Worm (Caenorhabditis elegans) whole organism, mixed stage, embryonic: ENCODE measurements around the gene cwp-5.

ENCODE experiments used
- M03D4.4 ChIP-seq: sonication (generic microtip); optimal IDR thresholded peaks from 2 replicates; lab custom pipeline; 2017; ENCODE audit warnings: mild to moderate bottlenecking, missing genetic modification characterization, missing compliant biosample characterization
- blmp-1 ChIP-seq: fragments of 150-350 bp; optimal IDR thresholded peaks from 2 replicates; lab custom pipeline; 2014; ENCODE audit warnings: missing biosample characterization, missing genetic modification characterization
- ceh-39 ChIP-seq: fragments of 150-350 bp; optimal IDR thresholded peaks from 2 replicates; lab custom pipeline; 2014; ENCODE audit warnings: missing biosample characterization, missing genetic modification characterization
- ceh-43 ChIP-seq: fragments of 200-800 bp; sonication (Bioruptor generic); optimal IDR thresholded peaks from 2 replicates; lab custom pipeline; 2018; ENCODE audit warnings: mild to moderate bottlenecking, missing genetic modification characterization, moderate library complexity, missing compliant biosample characterization
- ceh-83 ChIP-seq: fragments of 200-800 bp; sonication (Bioruptor generic); optimal IDR thresholded peaks from 2 replicates; lab custom pipeline; 2018; ENCODE audit warnings: mild to moderate bottlenecking, missing genetic modification characterization, missing compliant biosample characterization
- ces-1 ChIP-seq: fragments of 150-350 bp; optimal IDR thresholded peaks from 2 replicates; lab custom pipeline; 2014; ENCODE audit warnings: missing biosample characterization, missing genetic modification reagents, missing genetic modification characterization
- cnd-1 ChIP-seq: fragments of 200-800 bp; sonication (Bioruptor generic); optimal IDR thresholded peaks from 2 replicates; lab custom pipeline; 2018; ENCODE audit warnings: mild to moderate bottlenecking, missing genetic modification characterization, missing compliant biosample characterization
- elt-1 ChIP-seq: sonication (generic microtip); optimal IDR thresholded peaks from 2 replicates; lab custom pipeline; 2017; ENCODE audit warnings: missing genetic modification characterization, mild to moderate bottlenecking, missing compliant biosample characterization, antibody characterized with exemption, moderate library complexity, borderline replicate concordance; ENCODE audit not compliant: insufficient read depth
- elt-3 ChIP-seq: fragments of 150-350 bp; optimal IDR thresholded peaks from 2 replicates; lab custom pipeline; 2014; ENCODE audit warnings: missing biosample characterization, missing genetic modification characterization
- flh-1 ChIP-seq: fragments of 200-800 bp; sonication (Bioruptor generic); optimal IDR thresholded peaks from 2 replicates; lab custom pipeline; 2018; ENCODE audit warnings: mild to moderate bottlenecking, missing genetic modification characterization, moderate library complexity, missing compliant biosample characterization
- ham-2 ChIP-seq: fragments of 200-800 bp; sonication (Bioruptor generic); optimal IDR thresholded peaks from 2 replicates; lab custom pipeline; 2018; ENCODE audit warnings: mild to moderate bottlenecking, missing genetic modification characterization, missing compliant biosample characterization
- hlh-1 ChIP-seq: fragments of 150-350 bp; optimal IDR thresholded peaks from 2 replicates; lab custom pipeline; 2014; ENCODE audit warnings: missing biosample characterization, missing genetic modification reagents, missing genetic modification characterization
- lin-32 ChIP-seq: fragments of 200-800 bp; sonication (Bioruptor generic); optimal IDR thresholded peaks from 2 replicates; lab custom pipeline; 2018; ENCODE audit warnings: mild to moderate bottlenecking, missing genetic modification characterization, missing compliant biosample characterization
- lsy-2 ChIP-seq: fragments of 150-350 bp; optimal IDR thresholded peaks from 2 replicates; lab custom pipeline; 2014; ENCODE audit warnings: missing biosample characterization, missing genetic modification characterization
- mab-5 ChIP-seq: fragments of 150-350 bp; optimal IDR thresholded peaks from 2 replicates; lab custom pipeline; 2014; ENCODE audit warnings: missing biosample characterization, missing genetic modification characterization
- nhr-2 ChIP-seq: fragments of 150-350 bp; optimal IDR thresholded peaks from 2 replicates; lab custom pipeline; 2014; ENCODE audit warnings: missing biosample characterization, missing genetic modification characterization
- nhr-28 ChIP-seq: fragments of 150-350 bp; optimal IDR thresholded peaks from 2 replicates; lab custom pipeline; 2014; ENCODE audit warnings: missing biosample characterization, missing genetic modification characterization
- sem-2 ChIP-seq: fragments of 200-800 bp; sonication (Bioruptor generic); optimal IDR thresholded peaks from 2 replicates; lab custom pipeline; 2018; ENCODE audit warnings: mild to moderate bottlenecking, missing genetic modification characterization, missing compliant biosample characterization
- snpc-4 ChIP-seq: fragments of 150-350 bp; optimal IDR thresholded peaks from 2 replicates; lab custom pipeline; 2014; ENCODE audit warnings: missing biosample characterization, missing genetic modification characterization
- tbx-8 ChIP-seq: fragments of 200-800 bp; sonication (Bioruptor generic); optimal IDR thresholded peaks from 2 replicates; lab custom pipeline; 2018; ENCODE audit warnings: mild to moderate bottlenecking, missing genetic modification characterization, moderate library complexity, missing compliant biosample characterization
- unc-39 ChIP-seq: fragments of 150-350 bp; optimal IDR thresholded peaks from 2 replicates; lab custom pipeline; 2014; ENCODE audit warnings: missing biosample characterization, missing genetic modification characterization
- unc-62 ChIP-seq: fragments of 150-350 bp; optimal IDR thresholded peaks from 2 replicates; lab custom pipeline; 2014; ENCODE audit warnings: missing biosample characterization, missing genetic modification reagents, missing genetic modification characterization
- zip-8 ChIP-seq: fragments of 150-350 bp; optimal IDR thresholded peaks from 2 replicates; lab custom pipeline; 2014; ENCODE audit warnings: missing biosample characterization, missing genetic modification characterization
- ztf-11 ChIP-seq: fragments of 150-350 bp; optimal IDR thresholded peaks from 2 replicates; lab custom pipeline; 2014; ENCODE audit warnings: missing biosample characterization, missing genetic modification characterization

cwp-5 gene

DNA sequence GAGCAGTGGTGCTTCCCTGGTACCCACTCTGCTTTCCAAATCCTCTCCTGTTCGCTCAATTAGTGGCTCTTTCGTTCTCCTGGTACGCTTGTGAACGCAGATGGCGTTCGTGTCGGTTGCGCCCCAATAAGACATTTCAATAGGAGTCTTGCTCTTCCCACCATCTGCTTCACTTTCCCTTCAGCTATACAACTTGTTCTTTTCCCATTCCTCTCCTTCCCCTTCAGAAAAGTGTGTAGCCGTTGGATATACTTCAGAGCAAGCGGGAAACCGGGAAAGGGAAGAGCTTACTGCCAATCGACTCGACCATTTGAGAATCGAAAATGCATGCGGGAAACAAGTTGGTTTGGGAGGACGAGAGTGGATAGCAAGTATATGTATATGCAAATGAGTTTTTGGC is 46.5 kb downstream of the cwp-5 start:
- no peak for TF ChIP-seq flh-1
- no peak for TF ChIP-seq M03D4.4 (tag; lab: Kevin White, UChicago)
- TF ChIP-seq lin-32 (GFP tag; lab: Kevin White, UChicago) = peak; percentile 53
- no peak for TF ChIP-seq elt-3 (tag; lab: Kevin White, UChicago)
- no peak for TF ChIP-seq mab-5
- no peak for TF ChIP-seq sem-2
- TF ChIP-seq ceh-83 (GFP tag; lab: Kevin White, UChicago) = no peak
- no peak for TF ChIP-seq unc-39
- TF ChIP-seq cnd-1 (tag; lab: Kevin White, UChicago) = peak; percentile 91
- no peak for TF ChIP-seq lsy-2
- no peak for TF ChIP-seq hlh-1 (tag; lab: Kevin White, UChicago)
- no peak for TF ChIP-seq ztf-11
- TF ChIP-seq ceh-39 (tag; lab: Kevin White, UChicago) = no peak
- TF ChIP-seq ces-1 (GFP tag; lab: Kevin White, UChicago) = peak; percentile 71
- no peak for TF ChIP-seq ceh-43 (GFP tag; lab: Kevin White, UChicago)

DNA sequence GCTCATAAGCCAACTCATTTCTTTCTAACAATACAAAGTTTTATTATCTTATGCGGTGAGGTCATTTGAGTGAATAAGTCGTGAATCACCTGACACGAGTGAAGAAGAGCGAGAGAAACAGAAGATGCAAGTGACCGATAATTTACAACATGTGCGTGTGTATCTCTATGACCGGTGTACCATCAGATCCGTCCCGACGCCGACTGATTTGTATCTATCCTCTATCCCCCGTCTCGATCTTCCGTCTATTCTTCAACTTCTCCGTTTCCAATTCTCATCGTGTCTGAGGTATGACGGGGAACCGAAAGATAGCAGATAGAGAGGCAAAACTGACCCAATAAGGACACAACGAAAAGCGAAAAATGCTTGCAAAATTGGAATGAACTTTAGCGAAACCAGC is 48.3 kb downstream of the cwp-5 start, which contains the start of gene F09A5.3:
Gene F09A5.3 (plus strand): TSS at position 162 of the 400 bp plus-strand sequence.
- no peak for TF ChIP-seq nhr-28
- TF ChIP-seq M03D4.4 (tag; lab: Kevin White, UChicago) = no peak
- peak; percentile 98 for TF ChIP-seq elt-1 (tag; lab: Kevin White, UChicago)
- TF ChIP-seq nhr-2 (tag; lab: Kevin White, UChicago) = peak; percentile 59
- TF ChIP-seq ham-2 (GFP tag; lab: Kevin White, UChicago) = peak; percentile 82
- TF ChIP-seq zip-8 (tag; lab: Kevin White, UChicago) = no peak
- TF ChIP-seq hlh-1 (tag; lab: Kevin White, UChicago) = peak; percentile 76
- TF ChIP-seq unc-62 (GFP tag; lab: Kevin White, UChicago) = peak; percentile 76
- peak; percentile 11 for TF ChIP-seq elt-3 (tag; lab: Kevin White, UChicago)
- peak; percentile 6 for TF ChIP-seq blmp-1 (tag; lab: Kevin White, UChicago)

DNA sequence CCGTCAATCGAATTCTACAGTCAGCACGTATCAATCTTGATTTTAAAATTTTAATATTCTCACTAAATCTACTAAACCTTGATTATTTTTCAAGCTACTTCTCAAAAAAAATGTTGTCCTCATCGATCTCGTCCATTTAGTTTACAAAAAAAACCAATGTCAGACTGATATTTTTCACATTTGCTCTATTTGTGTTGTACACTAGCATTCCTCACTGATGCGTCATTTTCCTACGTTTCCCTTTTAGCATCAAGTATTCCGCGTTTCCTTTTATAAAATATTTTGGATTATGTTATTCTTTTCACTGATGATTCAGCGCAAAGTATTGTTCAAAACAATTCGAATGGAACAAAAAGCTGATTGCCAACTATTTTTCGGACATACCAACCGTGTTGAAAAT is 50.3 kb downstream of the cwp-5 start, which contains the start of gene ttr-34:
Gene ttr-34 (plus strand): TSS at position 301 of the 400 bp plus-strand sequence.
- TF ChIP-seq snpc-4 (tag; lab: Kevin White, UChicago) = no peak
- TF ChIP-seq, all 35 proteins: peak for 0

DNA sequence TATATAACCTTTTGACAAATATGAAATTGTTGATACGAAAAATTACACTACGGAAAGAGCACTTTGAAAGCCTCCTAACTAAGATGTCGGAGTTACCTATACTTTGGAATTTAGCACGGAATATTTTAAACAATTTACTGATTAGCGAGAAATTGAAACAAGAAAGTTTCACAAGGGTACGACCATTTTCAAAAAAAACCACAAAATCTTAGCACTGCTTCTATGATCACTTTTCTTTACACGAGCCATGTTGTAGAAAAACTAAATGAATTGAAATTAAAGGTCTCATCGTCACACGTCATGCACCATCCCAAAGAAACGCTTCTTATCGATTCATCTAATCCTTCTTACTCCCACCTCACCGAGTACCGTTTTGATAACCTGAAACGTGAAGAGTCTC is 55.0 kb downstream of the cwp-5 start, which contains the start of gene F09A5.2:
Gene F09A5.2 (plus strand): TSS at position 301 of the 400 bp plus-strand sequence.
- no peak for TF ChIP-seq zip-8 (tag; lab: Kevin White, UChicago)
- no peak for TF ChIP-seq tbx-8 (GFP tag; lab: Kevin White, UChicago)
